Worm (Caenorhabditis elegans): ENCODE measurements around the gene srh-68.

DNA sequence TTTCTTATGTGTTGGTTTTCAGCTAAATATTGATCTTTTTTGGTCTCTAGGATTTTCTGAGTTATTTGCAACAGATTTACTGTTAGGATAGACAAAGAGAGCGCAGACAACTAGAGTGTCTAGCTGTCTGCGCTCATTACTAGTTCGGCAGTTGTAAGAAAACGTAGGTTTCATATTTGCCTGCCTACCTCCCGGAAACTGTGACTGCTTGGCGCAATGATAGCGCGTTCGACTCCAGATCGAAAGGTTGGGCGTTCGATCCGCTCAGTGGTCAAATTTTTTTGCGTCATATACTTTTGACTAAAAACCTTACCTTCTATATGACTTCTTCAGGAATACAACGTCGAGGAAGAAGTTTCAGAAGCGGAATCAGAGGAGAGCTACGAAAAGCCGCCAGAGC, 32.3 kb downstream of the srh-68 start:
- TF ChIP-seq pha-4 (tag; optimal IDR thresholded peaks at IDR 0.05) (no peak), pag-3 (tag; optimal IDR thresholded peaks at IDR 0.05; ENCODE audit: borderline replicate concordance) (no peak)

Data from whole organism, late embryonic.